Worm (Caenorhabditis elegans) whole organism, midembryonic: ENCODE data around the gene clip-1.

Experiments used
- cog-1 ChIP-seq: sonication (generic microtip); optimal IDR thresholded peaks from 2 replicates; lab custom pipeline; 2016; ENCODE audit warnings: missing genetic modification characterization, missing compliant biosample characterization
- klf-2 ChIP-seq: fragments of 200-800 bp; sonication (Bioruptor generic); conservative IDR thresholded peaks from 2 replicates; pipeline ENCODE4 v1.3.6; 2022; ENCODE audit warnings: missing genetic modification reagents, missing genetic modification characterization, missing compliant biosample characterization
- ref-1 ChIP-seq: fragments of 200-800 bp; sonication (Bioruptor generic); conservative IDR thresholded peaks from 2 replicates; pipeline ENCODE4 v1.3.6; 2022; ENCODE audit warnings: missing genetic modification reagents, missing genetic modification characterization, missing compliant biosample characterization
- tab-1 ChIP-seq: fragments of 200-800 bp; sonication (Bioruptor generic); IDR thresholded peaks from 2 replicates; pipeline ENCODE4 v1.3.6; 2022; ENCODE audit warnings: missing genetic modification characterization, missing compliant biosample characterization
- ztf-23 ChIP-seq: fragments of 200-800 bp; sonication (Bioruptor generic); IDR thresholded peaks from 2 replicates; pipeline ENCODE4 v1.3.6; 2022; ENCODE audit warnings: missing genetic modification reagents, missing genetic modification characterization, missing compliant biosample characterization
- ztf-29 ChIP-seq: fragments of 200-800 bp; sonication (Bioruptor generic); IDR thresholded peaks from 2 replicates; pipeline ENCODE4 v1.3.6; 2022; ENCODE audit warnings: missing genetic modification reagents, missing genetic modification characterization, missing compliant biosample characterization

DNA sequence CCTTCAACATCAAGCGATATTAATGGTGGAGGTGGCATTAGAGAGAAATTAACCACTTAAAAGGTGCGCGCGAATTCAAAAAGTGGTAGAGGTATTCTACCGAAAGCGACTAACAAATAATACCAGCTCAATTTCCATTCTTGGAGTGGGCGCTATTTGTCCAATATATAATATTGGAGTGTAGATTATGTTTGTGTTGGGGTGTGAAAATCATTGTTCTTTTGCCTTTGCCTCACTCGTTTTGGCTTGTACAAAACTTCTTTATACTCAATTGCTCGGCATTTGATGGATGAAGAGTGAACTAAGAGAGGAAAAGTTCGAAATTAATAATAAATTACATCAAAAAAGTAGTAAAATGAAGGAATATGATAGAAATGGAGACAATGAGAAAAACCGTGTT lies 37.7 kb downstream of the clip-1 start, which contains the start of gene T23G5.3:
- TF ChIP-seq ref-1 (no peak), tab-1 (no peak), ztf-23 (no peak), klf-2 (no peak), cog-1 (tag; lab: Kevin White, UChicago) (no peak), ztf-29 (GFP tag; lab: Robert Waterston, UW) (no peak)
